Worm (Caenorhabditis elegans): Measurements from ENCODE around the gene chst-1.

The chst-1 gene

DNA sequence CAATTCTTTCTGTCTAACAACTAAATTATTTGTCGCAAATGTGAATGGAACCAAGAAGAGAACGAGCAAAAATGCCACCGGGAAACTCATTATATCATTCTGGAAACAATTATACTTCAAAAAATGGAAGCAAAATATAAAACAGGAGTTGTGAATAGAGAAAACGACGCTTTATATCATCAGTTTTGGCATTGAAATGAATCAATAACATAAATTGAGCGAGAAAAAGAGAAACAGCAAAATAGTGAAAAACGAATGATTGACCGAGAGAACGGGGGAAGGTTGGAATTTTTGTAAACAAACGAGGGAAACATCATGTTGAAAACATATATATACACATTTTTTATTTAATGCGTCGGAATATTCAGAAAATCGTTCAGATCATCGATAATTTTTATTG is 30.0 kb upstream of the chst-1 start, which contains the start of gene ctns-1:
Gene ctns-1 (minus strand): TSS at position 101 of the 400 bp plus-strand sequence.
- TF ChIP-seq zim-3 (tag; optimal IDR thresholded peaks at IDR 0.05) (no peak), ztf-22 (GFP tag; optimal IDR thresholded peaks at IDR 0.05) (no peak), B0261.1 (tag; optimal IDR thresholded peaks at IDR 0.05) (no peak), nfyb-1 (GFP tag; IDR thresholded peaks at IDR 0.05) (no peak)

DNA sequence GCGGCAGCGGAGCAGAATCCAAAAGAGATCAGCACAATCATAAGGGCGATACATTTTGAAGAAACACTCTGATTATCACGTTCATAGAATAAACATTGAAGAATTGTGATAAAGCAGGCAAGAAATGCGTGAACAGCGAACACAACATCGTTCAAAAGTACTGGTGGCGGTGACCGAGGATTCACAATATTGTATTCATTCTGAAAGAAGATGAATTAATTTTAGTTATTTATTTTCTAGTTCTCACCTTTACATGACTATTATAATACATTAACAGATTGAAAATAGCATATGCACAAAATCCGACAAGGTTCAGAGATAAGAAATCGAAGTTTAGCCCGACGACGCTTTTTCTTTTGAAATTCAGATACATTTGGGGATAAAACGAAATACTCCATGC is 29.2 kb upstream of the chst-1 start:
- TF ChIP-seq ceh-79 (tag; optimal IDR thresholded peaks at IDR 0.05) (no peak), repo-1 (tag; optimal IDR thresholded peaks at IDR 0.05) (peak; percentile 16)

DNA sequence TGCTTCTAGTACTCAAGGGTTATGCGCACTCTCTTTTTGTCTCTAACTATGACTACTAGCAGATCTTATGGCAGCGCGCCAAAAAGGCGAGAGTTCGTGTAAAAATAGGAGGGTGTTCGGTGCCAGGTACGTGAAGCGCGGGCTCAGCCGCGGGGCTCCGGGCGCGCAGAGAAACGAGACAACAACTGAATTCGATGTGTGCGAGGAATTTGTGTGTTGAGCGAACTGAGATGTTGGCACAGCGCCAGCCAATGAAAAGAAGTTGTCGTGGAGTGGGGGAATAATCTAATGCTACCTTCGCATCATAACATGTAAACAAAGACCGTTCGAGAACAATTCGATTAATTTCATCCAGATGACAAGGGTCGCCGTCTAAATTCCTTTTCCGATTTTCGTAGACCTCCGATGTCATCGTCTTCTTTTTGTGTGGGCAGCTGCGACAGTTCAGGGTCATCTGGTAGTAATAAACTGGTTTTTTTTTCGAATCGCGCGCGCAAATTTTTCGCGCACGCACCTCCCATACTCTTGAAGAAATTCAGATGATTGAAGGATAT is 24.7 kb upstream of the chst-1 start:
- TF ChIP-seq egl-44 (GFP tag; IDR thresholded peaks at IDR 0.05) (0 out of 2 replicates have a peak, but pooled peaks have one; percentile 20), chd-7 (tag; optimal IDR thresholded peaks at IDR 0.05) (peak; percentile 54), K12H6.12 (tag; optimal IDR thresholded peaks at IDR 0.05) (peak; percentile 72), zfh-2 (GFP tag; conservative IDR thresholded peaks at IDR 0.05) (peak; percentile 80), ceh-27 (GFP tag; optimal IDR thresholded peaks at IDR 0.05) (peak; percentile 28), hmg-1.2 (GFP tag; IDR thresholded peaks at IDR 0.05) (peak; percentile 54; the same call in 1 of the 2 replicates), attf-3 (GFP tag; conservative IDR thresholded peaks at IDR 0.05) (peak; percentile 54; the same call in 1 of the 2 replicates), nhr-27 (tag; optimal IDR thresholded peaks at IDR 0.05) (peak; percentile 20), egl-18 (GFP tag; IDR thresholded peaks at IDR 0.05) (no peak), cebp-1 (GFP tag; IDR thresholded peaks at IDR 0.05) (no peak), cebp-1 (tag; optimal IDR thresholded peaks at IDR 0.05) (peak; percentile 51), lin-35 (GFP tag; optimal IDR thresholded peaks at IDR 0.05) (peak in 1 of 3 experiments; percentile 29), F10E7.11 (tag; optimal IDR thresholded peaks at IDR 0.05) (no peak), repo-1 (tag; optimal IDR thresholded peaks at IDR 0.05) (peak; percentile 18), ztf-22 (GFP tag; optimal IDR thresholded peaks at IDR 0.05) (peak; percentile 44), Y53G8AR.9 (GFP tag; conservative IDR thresholded peaks at IDR 0.05) (0 out of 2 replicates have a peak, but pooled peaks have one; percentile 18), let-607 (tag; optimal IDR thresholded peaks at IDR 0.05) (no peak), F52B5.7 (tag; optimal IDR thresholded peaks at IDR 0.05) (peak; percentile 39), nfyb-1 (GFP tag; IDR thresholded peaks at IDR 0.05) (0 out of 2 replicates have a peak, but pooled peaks have one; percentile 63), pha-4 (tag; optimal IDR thresholded peaks at IDR 0.05) (no peak)

DNA sequence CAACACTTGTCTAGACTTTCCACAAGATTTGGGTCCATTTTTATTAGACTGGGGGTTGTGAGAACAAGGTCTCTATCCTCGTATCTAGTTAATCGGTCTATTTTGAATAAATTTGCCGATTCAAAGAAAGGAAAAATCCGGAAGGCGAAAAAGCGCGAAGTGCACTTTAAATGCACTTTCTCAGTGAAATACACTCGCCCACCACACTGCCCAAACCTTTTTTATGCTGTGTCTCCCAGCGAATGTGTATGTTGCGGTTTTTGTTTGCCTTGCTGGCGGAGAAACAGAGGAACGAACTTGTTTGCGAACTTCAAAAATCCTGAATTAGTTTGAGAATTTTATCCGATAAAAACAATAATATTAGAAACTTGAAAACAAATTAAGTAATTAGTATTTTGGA is 24.0 kb upstream of the chst-1 start:
- TF ChIP-seq ztf-18 (tag; optimal IDR thresholded peaks at IDR 0.05) (no peak), egl-44 (GFP tag; IDR thresholded peaks at IDR 0.05) (no peak), dox-1 (GFP tag; IDR thresholded peaks at IDR 0.05) (0 out of 2 replicates have a peak, but pooled peaks have one; percentile 11), cebp-1 (GFP tag; IDR thresholded peaks at IDR 0.05) (no peak), cebp-1 (tag; optimal IDR thresholded peaks at IDR 0.05) (peak; percentile 28), B0035.1 (tag; optimal IDR thresholded peaks at IDR 0.05) (no peak), hmg-1.2 (GFP tag; IDR thresholded peaks at IDR 0.05) (0 out of 2 replicates have a peak, but pooled peaks have one; percentile 5), snpc-1.3 (tag; optimal IDR thresholded peaks at IDR 0.05; ENCODE audit: insufficient read depth) (no peak), nfya-2 (GFP tag; IDR thresholded peaks at IDR 0.05) (no peak), ztf-6 (GFP tag; IDR thresholded peaks at IDR 0.05) (no peak), sdz-38 (tag; optimal IDR thresholded peaks at IDR 0.05) (no peak), ztf-22 (GFP tag; optimal IDR thresholded peaks at IDR 0.05) (no peak)

All from whole organism, young adult.